Worm (Caenorhabditis elegans) whole organism, L4/young adult: ENCODE measurements around the gene ZK1010.8.

Experiments used
- W03F9.2 ChIP-seq: fragments of 150-350 bp; optimal IDR thresholded peaks from 2 replicates; lab custom pipeline; 2014; ENCODE audit warnings: missing biosample characterization, missing genetic modification characterization
- dao-5 ChIP-seq: sonication (generic microtip); optimal IDR thresholded peaks from 2 replicates; lab custom pipeline; 2016; ENCODE audit warnings: missing genotype, missing genetic modification characterization, moderate library complexity, missing compliant biosample characterization
- him-1 ChIP-seq: sonication (generic microtip); optimal IDR thresholded peaks from 2 replicates; lab custom pipeline; 2016; ENCODE audit warnings: missing genotype, missing genetic modification reagents, missing genetic modification characterization, missing compliant biosample characterization

Gene ZK1010.8

ce11 chrIII:13011927-13012326, 11.5 kb upstream of the ZK1010.8 start:
- no peak for TF ChIP-seq dao-5
- no peak for TF ChIP-seq W03F9.2 (tag; lab: Kevin White, UChicago)

- TF ChIP-seq him-1 = no peak
- no peak for TF ChIP-seq W03F9.2 (tag; lab: Kevin White, UChicago)
- TF ChIP-seq dao-5 = no peak
Measured at ce11 chrIII:13005161-13005560, 4.7 kb upstream of the ZK1010.8 start, which contains the start of gene snf-7. snf-7 (plus strand) TSS chrIII:13005461.

ce11 chrIII:13004316-13004715, 3.8 kb upstream of the ZK1010.8 start:
- TF ChIP-seq W03F9.2 (tag; lab: Kevin White, UChicago) (no peak), him-1 (no peak), dao-5 (no peak)

- TF ChIP-seq dao-5 (no peak), him-1 (no peak), W03F9.2 (tag; lab: Kevin White, UChicago) (no peak)
Measured at ce11 chrIII:13002098-13002497, 1.6 kb upstream of the ZK1010.8 start, which contains the start of gene ZK1010.10. ZK1010.10 (plus strand) TSS chrIII:13002383.

ce11 chrIII:12998252-12998651, 2.2 kb downstream of the ZK1010.8 start:
- TF ChIP-seq him-1 (no peak), W03F9.2 (tag; lab: Kevin White, UChicago) (no peak), dao-5 (no peak)

ce11 chrIII:12993607-12994006, 6.9 kb downstream of the ZK1010.8 start, which contains the start of gene col-97:
col-97 (minus strand) TSS chrIII:12993707.
- TF ChIP-seq him-1 (no peak), dao-5 (no peak), W03F9.2 (tag; lab: Kevin White, UChicago) (no peak)

- TF ChIP-seq W03F9.2 (tag; lab: Kevin White, UChicago) = no peak
- no peak for TF ChIP-seq him-1
- TF ChIP-seq dao-5 = no peak
Measured at ce11 chrIII:12993055-12993454, 7.4 kb downstream of the ZK1010.8 start.

ce11 chrIII:12990997-12991396, 9.5 kb downstream of the ZK1010.8 start, which contains the start of gene ZK1010.12:
ZK1010.12 (plus strand) TSS chrIII:12991297.
- no peak for TF ChIP-seq W03F9.2 (tag; lab: Kevin White, UChicago)
- no peak for TF ChIP-seq him-1
- no peak for TF ChIP-seq dao-5

ce11 chrIII:12987418-12987817, 13.1 kb downstream of the ZK1010.8 start, which contains the start of gene ZK1010.5:
ZK1010.5 (minus strand) TSS chrIII:12987518.
- TF ChIP-seq W03F9.2 (tag; lab: Kevin White, UChicago) (no peak), dao-5 (no peak), him-1 (no peak)

- TF ChIP-seq dao-5 (no peak), W03F9.2 (tag; lab: Kevin White, UChicago) (no peak), him-1 (no peak)
Measured at ce11 chrIII:12980770-12981169, 19.7 kb downstream of the ZK1010.8 start, which contains the start of gene ZK1010.4. ZK1010.4 (plus strand) TSS chrIII:12981070.

ce11 chrIII:12978473-12979174, 21.8 kb downstream of the ZK1010.8 start, which contains the start of the genes ubq-2 and frg-1:
ubq-2 (minus strand) TSS chrIII:12978523.
frg-1 (plus strand) TSS chrIII:12979162.
- TF ChIP-seq dao-5 = no peak
- TF ChIP-seq him-1 = peak; percentile 59
- TF ChIP-seq W03F9.2 (tag; lab: Kevin White, UChicago) = peak; percentile 78

ce11 chrIII:12977559-12977958, 22.9 kb downstream of the ZK1010.8 start, which contains the start of gene ZK1010.2:
ZK1010.2 (minus strand) TSS chrIII:12977862.
- TF ChIP-seq him-1 = no peak
- no peak for TF ChIP-seq W03F9.2 (tag; lab: Kevin White, UChicago)
- TF ChIP-seq dao-5 = no peak

ce11 chrIII:12972398-12972797, 28.1 kb downstream of the ZK1010.8 start, which contains the start of gene bckd-1A:
bckd-1A (minus strand) TSS chrIII:12972498.
- TF ChIP-seq W03F9.2 (tag; lab: Kevin White, UChicago) = no peak
- no peak for TF ChIP-seq dao-5
- no peak for TF ChIP-seq him-1

- TF ChIP-seq W03F9.2 (tag; lab: Kevin White, UChicago) = peak; percentile 10
- TF ChIP-seq him-1 = no peak
Measured at ce11 chrIII:12971828-12972379, 28.6 kb downstream of the ZK1010.8 start.

ce11 chrIII:12968330-12968729, 32.1 kb downstream of the ZK1010.8 start:
- TF ChIP-seq him-1 (no peak), W03F9.2 (tag; lab: Kevin White, UChicago) (no peak), dao-5 (no peak)
